Fruit fly (Drosophila melanogaster) whole organism, embryonic: ENCODE data around the gene yps.

ENCODE experiments used
- Aef1 ChIP-seq: fragments of 200-800 bp; sonication (Bioruptor generic); IDR thresholded peaks from 3 replicates; pipeline ENCODE4 v1.3.6; 2022; ENCODE audit warnings: missing biosample characterization, missing genetic modification characterization
- CG11093 ChIP-seq: fragments of 200-800 bp; sonication (Bioruptor generic); IDR thresholded peaks from 3 replicates; pipeline ENCODE4 v1.3.6; 2022; ENCODE audit warnings: missing biosample characterization, missing genetic modification characterization
- CG11247 ChIP-seq: fragments of 200-800 bp; sonication (Bioruptor generic); IDR thresholded peaks from 2 replicates; pipeline ENCODE4 v1.3.6; 2022; ENCODE audit warnings: missing biosample characterization, missing genetic modification characterization
- CG13775 ChIP-seq: fragments of 200-800 bp; sonication (Bioruptor generic); optimal IDR thresholded peaks from 3 replicates; lab custom pipeline; 2017; ENCODE audit warnings: missing biosample characterization, mild to moderate bottlenecking, missing genetic modification characterization
- CG14710 ChIP-seq: fragments of 200-800 bp; sonication (Bioruptor generic); optimal IDR thresholded peaks from 3 replicates; lab custom pipeline; 2019; ENCODE audit warnings: missing biosample characterization, mild to moderate bottlenecking, missing genetic modification characterization, moderate library complexity
- CG1647 ChIP-seq: fragments of 200-800 bp; sonication (Bioruptor generic); optimal IDR thresholded peaks from 3 replicates; lab custom pipeline; 2016; ENCODE audit warnings: missing biosample characterization, missing genetic modification characterization
- CG17385 ChIP-seq: fragments of 200-800 bp; sonication (Bioruptor generic); optimal IDR thresholded peaks from 3 replicates; lab custom pipeline; 2018; ENCODE audit warnings: missing biosample characterization, mild to moderate bottlenecking, missing genetic modification characterization
- CG17612 ChIP-seq: fragments of 200-800 bp; sonication (Bioruptor generic); IDR thresholded peaks from 2 replicates; pipeline ENCODE4 v1.3.6; 2022; ENCODE audit warnings: missing biosample characterization, missing genetic modification characterization
- CG1792 ChIP-seq: fragments of 200-800 bp; sonication (Bioruptor generic); optimal IDR thresholded peaks from 2 replicates; lab custom pipeline; 2016; ENCODE audit warnings: missing biosample characterization, missing genetic modification characterization
- CG30020 ChIP-seq: fragments of 200-800 bp; optimal IDR thresholded peaks from 2 replicates; lab custom pipeline; 2019; ENCODE audit warnings: missing biosample characterization, mild to moderate bottlenecking, missing genetic modification characterization, moderate library complexity
- CG3065 ChIP-seq: fragments of 200-800 bp; sonication (Bioruptor generic); optimal IDR thresholded peaks from 2 replicates; lab custom pipeline; 2016; ENCODE audit warnings: missing biosample characterization, missing genetic modification characterization
- CG31388 ChIP-seq: fragments of 200-800 bp; sonication (Bioruptor generic); optimal IDR thresholded peaks from 2 replicates; lab custom pipeline; 2016; ENCODE audit warnings: missing biosample characterization, missing genetic modification characterization
- CG3407 ChIP-seq: fragments of 200-800 bp; sonication (Bioruptor generic); optimal IDR thresholded peaks from 2 replicates; lab custom pipeline; 2018; ENCODE audit warnings: missing biosample characterization, mild to moderate bottlenecking, missing genetic modification characterization
- CG34376 ChIP-seq: fragments of 200-800 bp; sonication (Bioruptor generic); optimal IDR thresholded peaks from 2 replicates; lab custom pipeline; 2018; ENCODE audit warnings: missing biosample characterization, mild to moderate bottlenecking, missing genetic modification characterization
- CG7357 ChIP-seq: fragments of 200-800 bp; sonication (Bioruptor generic); IDR thresholded peaks from 3 replicates; pipeline ENCODE4 v1.3.6; 2022; ENCODE audit warnings: missing biosample characterization, missing genetic modification characterization
- CG8281 ChIP-seq: fragments of 200-800 bp; sonication (Bioruptor generic); optimal IDR thresholded peaks from 2 replicates; lab custom pipeline; 2018; ENCODE audit warnings: missing biosample characterization, mild to moderate bottlenecking, missing genetic modification characterization, moderate library complexity
- CG9817 ChIP-seq: fragments of 200-800 bp; sonication (Bioruptor generic); optimal IDR thresholded peaks from 2 replicates; lab custom pipeline; 2018; ENCODE audit warnings: missing biosample characterization, mild to moderate bottlenecking, missing genetic modification characterization, moderate library complexity
- D19B ChIP-seq: fragments of 200-800 bp; sonication (Bioruptor generic); optimal IDR thresholded peaks from 2 replicates; lab custom pipeline; 2017; ENCODE audit warnings: missing biosample characterization, mild to moderate bottlenecking, missing genetic modification characterization
- Deaf1 ChIP-seq: fragments of 200-800 bp; optimal IDR thresholded peaks from 3 replicates; lab custom pipeline; 2019; ENCODE audit warnings: missing biosample characterization, mild to moderate bottlenecking, missing genetic modification characterization, moderate library complexity
- Fer2 ChIP-seq: fragments of 200-800 bp; sonication (Bioruptor generic); optimal IDR thresholded peaks from 2 replicates; lab custom pipeline; 2018; ENCODE audit warnings: missing biosample characterization, mild to moderate bottlenecking, missing genetic modification characterization, moderate library complexity
- Gug ChIP-seq: fragments of 200-800 bp; sonication (Bioruptor generic); IDR thresholded peaks from 4 replicates; pipeline ENCODE4 v1.3.6; 2022; ENCODE audit warnings: missing biosample characterization, missing genetic modification characterization
- HmgZ ChIP-seq: fragments of 200-800 bp; sonication (Bioruptor generic); optimal IDR thresholded peaks from 2 replicates; lab custom pipeline; 2018; ENCODE audit warnings: missing biosample characterization, mild to moderate bottlenecking, missing genetic modification characterization
- MTF-1 ChIP-seq: fragments of 200-800 bp; sonication (Bioruptor generic); optimal IDR thresholded peaks from 2 replicates; lab custom pipeline; 2018; ENCODE audit warnings: missing biosample characterization, mild to moderate bottlenecking, missing genetic modification characterization, borderline replicate concordance
- Med ChIP-seq: fragments of 200-800 bp; sonication (Bioruptor generic); peaks from one replicate; lab custom pipeline; 2016; ENCODE audit warnings: missing biosample characterization, missing genetic modification characterization, mild to moderate bottlenecking, inconsistent platforms, moderate library complexity
- Mrtf ChIP-seq: fragments of 200-800 bp; sonication (Bioruptor generic); IDR thresholded peaks from 3 replicates; pipeline ENCODE4 v1.3.6; 2022; ENCODE audit warnings: missing biosample characterization, missing genetic modification characterization
- Pdp1 ChIP-seq, 2 experiments: fragments of 200-800 bp; sonication (Bioruptor generic); optimal IDR thresholded peaks; 3 replicates each; lab custom pipeline; 2016; ENCODE audit warnings: missing biosample characterization in 2 of 2, missing genetic modification characterization in 2 of 2, mild to moderate bottlenecking in 1 of 2, moderate library complexity in 1 of 2
- Side ChIP-seq: fragments of 200-800 bp; sonication (Bioruptor generic); optimal IDR thresholded peaks from 2 replicates; lab custom pipeline; 2016; ENCODE audit warnings: missing biosample characterization, missing genetic modification characterization
- Sin3A ChIP-seq: fragments of >200 bp; optimal IDR thresholded peaks from 2 replicates; lab custom pipeline; 2018
- TFAM ChIP-seq: fragments of 200-800 bp; sonication (Bioruptor generic); optimal IDR thresholded peaks from 2 replicates; lab custom pipeline; 2017; ENCODE audit warnings: missing biosample characterization, missing genetic modification characterization, inconsistent platforms
- YL-1 ChIP-seq: fragments of 200-800 bp; sonication (Bioruptor generic); optimal IDR thresholded peaks from 3 replicates; lab custom pipeline; 2017; ENCODE audit warnings: missing biosample characterization, mild to moderate bottlenecking, missing genetic modification characterization
- ara ChIP-seq: fragments of 200-800 bp; sonication (Bioruptor generic); IDR thresholded peaks from 2 replicates; pipeline ENCODE4 v1.3.6; 2022; ENCODE audit warnings: missing biosample characterization, missing genetic modification characterization
- bcd ChIP-seq: fragments of 200-800 bp; sonication (Bioruptor generic); optimal IDR thresholded peaks from 2 replicates; lab custom pipeline; 2017; ENCODE audit warnings: missing biosample characterization, mild to moderate bottlenecking, missing genetic modification characterization
- ci ChIP-seq: fragments of 200-800 bp; sonication (Bioruptor generic); IDR thresholded peaks from 3 replicates; pipeline ENCODE4 v1.3.6; 2022; ENCODE audit warnings: missing biosample characterization, missing genetic modification characterization
- gsb-n ChIP-seq: fragments of 200-800 bp; sonication (Bioruptor generic); optimal IDR thresholded peaks from 3 replicates; lab custom pipeline; 2018; ENCODE audit warnings: missing biosample characterization, mild to moderate bottlenecking, missing genetic modification characterization
- hb ChIP-seq: fragments of 200-800 bp; sonication (Bioruptor generic); IDR thresholded peaks from 3 replicates; pipeline ENCODE4 v1.3.6; 2022; ENCODE audit warnings: missing biosample characterization, missing genetic modification characterization; ENCODE audit not compliant: partially characterized antibody
- hkb ChIP-seq, 2 experiments: fragments of 200-800 bp in 1 of 2; fragments of >200 bp in 1 of 2; sonication (Bioruptor generic) in 1 of 2; IDR thresholded peaks in 1 of 2; optimal IDR thresholded peaks in 1 of 2; 2 replicates each; pipeline versions ENCODE4 v1.3.6 to Lab custom; 2017 to 2022; ENCODE audit warnings: missing biosample characterization in 1 of 2, missing genetic modification characterization in 1 of 2
- ken ChIP-seq: fragments of 200-800 bp; sonication (Bioruptor generic); IDR thresholded peaks from 3 replicates; pipeline ENCODE4 v1.3.6; 2022; ENCODE audit warnings: missing biosample characterization, missing genetic modification characterization
- pan ChIP-seq, 4 experiments: fragments of >200 bp in 3 of 4; fragments of 200-800 bp in 1 of 4; sonication (Bioruptor generic) in 1 of 4; optimal IDR thresholded peaks in 3 of 4; IDR thresholded peaks in 1 of 4; 2 replicates each; pipeline versions ENCODE4 v1.3.6 to Lab custom; 2017 to 2022; ENCODE audit warnings: missing biosample characterization in 2 of 4, missing genetic modification characterization in 2 of 4, mixed read lengths in 1 of 4
- scrt ChIP-seq: fragments of 200-800 bp; sonication (Bioruptor generic); optimal IDR thresholded peaks from 2 replicates; lab custom pipeline; 2018; ENCODE audit warnings: missing biosample characterization, mild to moderate bottlenecking, missing genetic modification characterization, moderate library complexity
- sd ChIP-seq: fragments of 200-800 bp; sonication (Bioruptor generic); optimal IDR thresholded peaks from 3 replicates; lab custom pipeline; 2018; ENCODE audit warnings: missing biosample characterization, mild to moderate bottlenecking, missing genetic modification characterization, moderate library complexity
- seq ChIP-seq: fragments of 200-800 bp; sonication (Bioruptor generic); IDR thresholded peaks from 2 replicates; pipeline ENCODE4 v1.3.6; 2022; ENCODE audit warnings: missing biosample characterization, missing genetic modification characterization
- sima ChIP-seq: fragments of 200-800 bp; sonication (Bioruptor generic); optimal IDR thresholded peaks from 2 replicates; lab custom pipeline; 2016; ENCODE audit warnings: missing biosample characterization, missing genetic modification characterization
- ssp ChIP-seq: fragments of 200-800 bp; sonication (Bioruptor generic); IDR thresholded peaks from 2 replicates; pipeline ENCODE4 v1.3.6; 2022; ENCODE audit warnings: missing biosample characterization, missing genetic modification characterization
- stwl ChIP-seq: fragments of 200-800 bp; sonication (Bioruptor generic); optimal IDR thresholded peaks from 3 replicates; lab custom pipeline; 2018; ENCODE audit warnings: missing biosample characterization, mild to moderate bottlenecking, missing genetic modification characterization, moderate library complexity
- toy ChIP-seq: fragments of 200-800 bp; sonication (Bioruptor generic); IDR thresholded peaks from 2 replicates; pipeline ENCODE4 v1.3.6; 2022; ENCODE audit warnings: missing biosample characterization, missing genetic modification characterization
- twi ChIP-seq: fragments of 200-800 bp; optimal IDR thresholded peaks from 2 replicates; lab custom pipeline; 2019; ENCODE audit warnings: missing biosample characterization, mild to moderate bottlenecking, missing genetic modification characterization, moderate library complexity
- wek ChIP-seq: fragments of 200-800 bp; sonication (Bioruptor generic); optimal IDR thresholded peaks from 3 replicates; lab custom pipeline; 2018; ENCODE audit warnings: missing biosample characterization, mild to moderate bottlenecking, missing genetic modification characterization, moderate library complexity
- zfh2 ChIP-seq: fragments of 200-800 bp; sonication (Bioruptor generic); optimal IDR thresholded peaks from 2 replicates; lab custom pipeline; 2016; ENCODE audit warnings: missing biosample characterization, missing genetic modification characterization

yps gene

dm6 chr3L:12090898-12091685 lies 33.9 kb downstream of the yps start (continued):
- TF ChIP-seq CG13775: peak; percentile 33
- no peak; the same call in 2 of the 3 replicates for TF ChIP-seq Mrtf (GFP tag; lab: Robert Waterston, UW)
- TF ChIP-seq seq: peak; percentile 74; the same call in 1 of the 2 replicates
- TF ChIP-seq CG1792 (GFP tag; lab: Kevin White, UChicago): peak; percentile 59
- peak; percentile 24 for TF ChIP-seq CG8281
- no peak for TF ChIP-seq Sin3A (lab: Kevin White, UChicago)
- TF ChIP-seq CG30020 (tag; lab: Kevin White, UChicago): no peak
- TF ChIP-seq YL-1 (GFP tag; lab: Kevin White, UChicago): no peak
- peak; percentile 20 for TF ChIP-seq sd (tag; lab: Kevin White, UChicago)
- peak; percentile 55 for TF ChIP-seq wek (GFP tag; lab: Kevin White, UChicago)
- peak; percentile 67 for TF ChIP-seq CG17385
- TF ChIP-seq CG34376: peak; percentile 79
- peak; percentile 1 for TF ChIP-seq CG3407 (GFP tag; lab: Kevin White, UChicago)
- peak; percentile 62 for TF ChIP-seq CG11093 (GFP tag; lab: Robert Waterston, UW)
- TF ChIP-seq Pdp1 (GFP tag; optimal IDR thresholded peaks at IDR 0.05; lab: Kevin White, UChicago): peak; percentile 33 to 45
- TF ChIP-seq CG1647: peak; percentile 29
- TF ChIP-seq CG14710 (tag; lab: Kevin White, UChicago): no peak
- TF ChIP-seq sima (GFP tag; lab: Kevin White, UChicago): no peak
- TF ChIP-seq bcd (GFP tag; lab: Kevin White, UChicago): peak; percentile 50
- TF ChIP-seq ci (GFP tag; lab: Robert Waterston, UW): 0 out of 3 replicates have a peak, but pooled peaks have one; percentile 38
- no peak for TF ChIP-seq CG31388 (GFP tag; lab: Kevin White, UChicago)
- no peak; the same call in 2 of the 3 replicates for TF ChIP-seq CG7357 (GFP tag; lab: Robert Waterston, UW)
- TF ChIP-seq TFAM (GFP tag; lab: Kevin White, UChicago): no peak
- no peak for TF ChIP-seq hkb (optimal IDR thresholded peaks at IDR 0.05; lab: Kevin White, UChicago)
- peak; percentile 70 for TF ChIP-seq hkb (GFP tag; IDR thresholded peaks at IDR 0.05; lab: Robert Waterston, UW)
- no peak for TF ChIP-seq Fer2 (tag; lab: Kevin White, UChicago)
- no peak for TF ChIP-seq gsb-n (tag; lab: Kevin White, UChicago)
- TF ChIP-seq ken: 0 out of 3 replicates have a peak, but pooled peaks have one; percentile 55
- peak; percentile 51 for TF ChIP-seq scrt
- TF ChIP-seq pan (optimal IDR thresholded peaks at IDR 0.05; lab: Kevin White, UChicago): no peak
- TF ChIP-seq pan (GFP tag; optimal IDR thresholded peaks at IDR 0.05 in 1 of 2, IDR thresholded peaks at IDR 0.05 in 1 of 2): peak in 1 of 2 experiments; percentile 68
- peak; percentile 30; the same call in 1 of the 4 replicates for TF ChIP-seq Gug (GFP tag; lab: Robert Waterston, UW)
- peak; percentile 72 for TF ChIP-seq CG9817 (tag; lab: Kevin White, UChicago)
- TF ChIP-seq Side (GFP tag; lab: Kevin White, UChicago): no peak
- peak; percentile 7 for TF ChIP-seq Deaf1 (tag; lab: Kevin White, UChicago)
- peak; percentile 37 for TF ChIP-seq zfh2
- TF ChIP-seq Aef1 (GFP tag; lab: Robert Waterston, UW): peak; percentile 69
- TF ChIP-seq CG3065 (GFP tag; lab: Kevin White, UChicago): no peak
- no peak for TF ChIP-seq MTF-1
- peak; percentile 69; the same call in 1 of the 2 replicates for TF ChIP-seq CG17612
- TF ChIP-seq ara (GFP tag; lab: Robert Waterston, UW): 0 out of 2 replicates have a peak, but pooled peaks have one; percentile 8
- no peak for TF ChIP-seq stwl (tag; lab: Kevin White, UChicago)
- TF ChIP-seq CG11247 (GFP tag; lab: Robert Waterston, UW): no peak; the same call in 1 of the 2 replicates
- TF ChIP-seq Med: peak; percentile 80
- TF ChIP-seq HmgZ: peak; percentile 56
- peak; percentile 23 for TF ChIP-seq twi (tag; lab: Kevin White, UChicago)
- no peak for TF ChIP-seq hb
- TF ChIP-seq D19B: peak; percentile 54
- no peak for TF ChIP-seq toy (GFP tag; lab: Robert Waterston, UW)
- no peak for TF ChIP-seq ssp (GFP tag; lab: Robert Waterston, UW)
